Worm (Caenorhabditis elegans) whole organism, L2 larva: Measurements from ENCODE around the gene srz-104.

ENCODE experiments used
- F13H6.1 ChIP-seq: sonication (generic microtip); optimal IDR thresholded peaks from 2 replicates; lab custom pipeline; 2016; ENCODE audit warnings: missing genetic modification characterization, missing compliant biosample characterization
- R02D3.7 ChIP-seq: fragments of 150-350 bp; optimal IDR thresholded peaks from 2 replicates; lab custom pipeline; 2014; ENCODE audit warnings: missing biosample characterization, missing genetic modification characterization
- Y55F3AM.14 ChIP-seq: fragments of 200-800 bp; sonication (Bioruptor generic); optimal IDR thresholded peaks from 2 replicates; lab custom pipeline; 2018; ENCODE audit warnings: mild to moderate bottlenecking, missing genetic modification characterization, missing compliant biosample characterization
- ZK546.5 ChIP-seq: sonication (generic microtip); optimal IDR thresholded peaks from 2 replicates; lab custom pipeline; 2017; ENCODE audit warnings: missing biosample characterization, missing genetic modification characterization
- alr-1 ChIP-seq: fragments of 150-350 bp; optimal IDR thresholded peaks from 2 replicates; lab custom pipeline; 2014; ENCODE audit warnings: missing biosample characterization, missing genetic modification characterization
- aly-2 ChIP-seq: fragments of 150-350 bp; optimal IDR thresholded peaks from 2 replicates; lab custom pipeline; 2014; ENCODE audit warnings: missing biosample characterization, missing genetic modification characterization
- ama-1 ChIP-seq: fragments of 150-350 bp; optimal IDR thresholded peaks from 2 replicates; lab custom pipeline; 2018; ENCODE audit warnings: inconsistent platforms
- blmp-1 ChIP-seq: sonication (generic microtip); optimal IDR thresholded peaks from 2 replicates; lab custom pipeline; 2017; ENCODE audit warnings: missing genetic modification characterization, mild to moderate bottlenecking, missing compliant biosample characterization, antibody characterized with exemption, moderate library complexity; ENCODE audit not compliant: insufficient read depth
- ceh-16 ChIP-seq: fragments of 150-350 bp; optimal IDR thresholded peaks from 2 replicates; lab custom pipeline; 2014; ENCODE audit warnings: missing biosample characterization, missing genetic modification characterization
- ceh-82 ChIP-seq: fragments of 150-350 bp; optimal IDR thresholded peaks from 2 replicates; lab custom pipeline; 2014; ENCODE audit warnings: missing biosample characterization, missing genetic modification characterization
- crh-2 ChIP-seq: sonication (generic microtip); optimal IDR thresholded peaks from 2 replicates; lab custom pipeline; 2017; ENCODE audit warnings: missing biosample characterization, missing genetic modification characterization
- egl-27 ChIP-seq: sonication (generic microtip); optimal IDR thresholded peaks from 3 replicates; lab custom pipeline; 2017; ENCODE audit warnings: missing biosample characterization, missing genetic modification reagents, missing genetic modification characterization
- fos-1 ChIP-seq: fragments of 150-350 bp; optimal IDR thresholded peaks from 2 replicates; lab custom pipeline; 2014; ENCODE audit warnings: missing biosample characterization, missing genetic modification characterization
- gmeb-1 ChIP-seq: fragments of 150-350 bp; optimal IDR thresholded peaks from 2 replicates; lab custom pipeline; 2014; ENCODE audit warnings: missing biosample characterization, missing genetic modification characterization
- lin-11 ChIP-seq: fragments of 150-350 bp; sonication (generic microtip); optimal IDR thresholded peaks from 2 replicates; lab custom pipeline; 2014; ENCODE audit warnings: missing biosample characterization, missing genetic modification characterization, inconsistent platforms, mixed read lengths
- lin-39 ChIP-seq: fragments of 150-350 bp; optimal IDR thresholded peaks from 2 replicates; lab custom pipeline; 2014; ENCODE audit warnings: missing biosample characterization, missing genetic modification reagents, missing genetic modification characterization
- lsy-2 ChIP-seq, 2 experiments: fragments of 150-350 bp in 1 of 2; sonication (generic microtip) in 1 of 2; optimal IDR thresholded peaks; 2 replicates each; lab custom pipeline; 2014 to 2017; ENCODE audit warnings: missing biosample characterization in 2 of 2, missing genetic modification characterization in 2 of 2
- nhr-10 ChIP-seq: sonication (generic microtip); optimal IDR thresholded peaks from 2 replicates; lab custom pipeline; 2017; ENCODE audit warnings: missing biosample characterization, missing genetic modification characterization
- nhr-11 ChIP-seq: fragments of 150-350 bp; optimal IDR thresholded peaks from 2 replicates; lab custom pipeline; 2014; ENCODE audit warnings: missing biosample characterization, missing genetic modification characterization
- nhr-129 ChIP-seq: fragments of 150-350 bp; optimal IDR thresholded peaks from 2 replicates; lab custom pipeline; 2014; ENCODE audit warnings: missing biosample characterization, missing genetic modification characterization
- nhr-25 ChIP-seq: fragments of 150-350 bp; sonication (generic microtip); optimal IDR thresholded peaks from 3 replicates; lab custom pipeline; 2014; ENCODE audit warnings: missing biosample characterization, missing genetic modification characterization
- nhr-6 ChIP-seq: fragments of 150-350 bp; optimal IDR thresholded peaks from 2 replicates; lab custom pipeline; 2014; ENCODE audit warnings: missing biosample characterization, missing genetic modification characterization
- nhr-77 ChIP-seq: fragments of 150-350 bp; optimal IDR thresholded peaks from 2 replicates; lab custom pipeline; 2014; ENCODE audit warnings: missing biosample characterization, missing genetic modification characterization
- peb-1 ChIP-seq: fragments of 150-350 bp; optimal IDR thresholded peaks from 2 replicates; lab custom pipeline; 2014; ENCODE audit warnings: missing biosample characterization, missing genetic modification characterization
- sem-4 ChIP-seq: fragments of 150-350 bp; optimal IDR thresholded peaks from 2 replicates; lab custom pipeline; 2014; ENCODE audit warnings: missing biosample characterization, missing genetic modification reagents, missing genetic modification characterization
- skn-1 ChIP-seq: sonication (generic microtip); optimal IDR thresholded peaks from 2 replicates; lab custom pipeline; 2017; ENCODE audit warnings: missing biosample characterization, missing genetic modification characterization
- sma-3 ChIP-seq: sonication (generic microtip); optimal IDR thresholded peaks from 2 replicates; lab custom pipeline; 2016; ENCODE audit warnings: missing genetic modification reagents, missing genetic modification characterization, missing compliant biosample characterization
- sma-9 ChIP-seq, 2 experiments: fragments of 150-350 bp in 1 of 2; sonication (generic microtip) in 1 of 2; optimal IDR thresholded peaks; 2 replicates each; lab custom pipeline; 2014 to 2016; ENCODE audit warnings: missing genetic modification characterization in 2 of 2, mild to moderate bottlenecking in 1 of 2, missing biosample characterization in 1 of 2, missing compliant biosample characterization in 1 of 2, missing genetic modification reagents in 1 of 2, moderate library complexity in 1 of 2
- snpc-4 ChIP-seq: fragments of 150-350 bp; optimal IDR thresholded peaks from 2 replicates; lab custom pipeline; 2014; ENCODE audit warnings: missing biosample characterization, missing genetic modification characterization
- unc-39 ChIP-seq: fragments of 150-350 bp; optimal IDR thresholded peaks from 2 replicates; lab custom pipeline; 2014; ENCODE audit warnings: missing biosample characterization, missing genetic modification characterization
- zag-1 ChIP-seq: fragments of 150-350 bp; optimal IDR thresholded peaks from 2 replicates; lab custom pipeline; 2014; ENCODE audit warnings: missing biosample characterization, missing genetic modification characterization
- ztf-11 ChIP-seq: sonication (generic microtip); optimal IDR thresholded peaks from 2 replicates; lab custom pipeline; 2017; ENCODE audit warnings: missing biosample characterization, missing genetic modification characterization

srz-104 gene

DNA sequence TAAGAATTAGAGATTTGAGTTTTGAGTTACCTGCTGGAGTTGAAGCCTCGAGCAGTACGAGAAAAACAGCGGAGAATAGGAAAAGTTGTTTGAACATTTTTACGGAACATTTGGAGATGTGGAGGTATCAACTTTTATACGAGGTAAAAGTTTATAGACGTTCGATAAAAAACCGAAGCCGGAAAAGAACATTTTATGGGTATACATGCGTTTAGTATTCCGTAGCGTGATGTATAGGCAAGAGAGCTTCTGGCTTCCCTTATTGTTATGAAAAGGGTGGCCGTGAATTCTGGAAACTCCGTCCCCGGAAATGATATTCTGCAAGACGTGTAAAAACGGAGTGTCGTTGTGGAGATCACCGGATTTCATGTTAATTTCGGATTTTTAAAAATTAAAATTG, 3.1 kb upstream of the srz-104 start, which contains the start of gene K03D3.5:
Gene K03D3.5, minus strand, starts transcription at position 101 of the 400 bp plus-strand sequence.
- no peak for TF ChIP-seq F13H6.1 (tag; lab: Kevin White, UChicago)
- TF ChIP-seq peb-1 (tag; lab: Kevin White, UChicago), result no peak
- TF ChIP-seq zag-1, result no peak

DNA sequence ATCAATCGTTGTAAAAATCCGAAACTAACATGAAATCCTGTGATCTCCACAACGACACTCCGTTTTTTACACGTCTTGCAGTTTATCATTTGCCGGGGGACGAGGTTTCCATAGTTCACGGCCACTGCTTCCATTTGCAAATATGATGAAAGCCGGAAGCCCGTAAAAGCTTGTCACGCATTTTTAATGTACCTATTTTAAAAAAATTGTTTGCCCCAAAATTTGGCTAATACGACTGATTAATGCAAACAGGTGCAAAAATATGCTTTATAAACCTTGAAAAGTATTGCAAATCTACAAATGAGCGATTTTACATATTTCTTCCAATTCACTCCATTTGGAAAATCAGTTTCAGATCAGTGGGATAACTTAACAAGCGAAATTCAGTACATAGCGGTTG, 2.6 kb upstream of the srz-104 start, which contains the start of gene srz-61:
Gene srz-61, plus strand, starts transcription at position 301 of the 400 bp plus-strand sequence.
- TF ChIP-seq ama-1 (lab: Kevin White, UChicago) (no peak), nhr-77 (tag; lab: Kevin White, UChicago) (no peak), nhr-25 (tag; lab: Kevin White, UChicago) (no peak), ceh-16 (no peak), sma-3 (GFP tag; lab: Kevin White, UChicago) (no peak)

ce11 chrIV:16324589-16324988, 1.1 kb downstream of the srz-104 start, which contains the start of gene srz-105:
Gene srz-105 (plus strand): TSS chrIV:16324889.
- TF ChIP-seq R02D3.7 (tag; lab: Kevin White, UChicago) (no peak), nhr-129 (tag; lab: Kevin White, UChicago) (no peak), ZK546.5 (tag; lab: Kevin White, UChicago) (no peak), unc-39 (tag; lab: Kevin White, UChicago) (no peak), nhr-10 (tag; lab: Kevin White, UChicago) (no peak), ceh-82 (tag; lab: Kevin White, UChicago) (no peak), crh-2 (tag; lab: Kevin White, UChicago) (no peak), lsy-2 (tag; optimal IDR thresholded peaks at IDR 0.05; lab: Kevin White, UChicago) (no peak), ztf-11 (tag; lab: Kevin White, UChicago) (no peak), sma-3 (GFP tag; lab: Kevin White, UChicago) (no peak), sem-4 (no peak), alr-1 (tag; lab: Kevin White, UChicago) (no peak), zag-1 (no peak), skn-1 (tag; lab: Kevin White, UChicago) (no peak), nhr-6 (tag; lab: Kevin White, UChicago) (no peak), blmp-1 (tag; lab: Kevin White, UChicago) (no peak), lin-39 (tag; lab: Kevin White, UChicago) (no peak), nhr-11 (no peak)

DNA sequence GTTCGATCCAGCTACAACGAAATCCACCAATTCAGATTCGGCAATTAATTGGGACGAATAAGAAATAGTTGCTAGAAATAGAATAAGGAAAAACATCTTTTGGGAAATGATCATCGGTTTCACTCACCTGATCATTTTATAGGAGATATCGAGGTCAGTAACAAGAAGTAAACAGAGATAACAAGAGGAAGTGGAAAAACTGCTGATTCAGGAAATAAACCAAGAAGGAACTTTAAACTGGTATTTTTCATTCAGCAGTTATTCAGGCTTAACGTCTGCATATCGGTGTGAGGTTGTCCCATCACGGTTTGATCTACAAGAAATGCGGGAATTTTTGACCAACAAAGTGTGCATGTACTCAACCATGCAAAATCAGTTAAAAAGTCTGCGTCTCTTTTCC, 5.0 kb downstream of the srz-104 start, which contains the start of gene K03D3.2:
Gene K03D3.2, minus strand, starts transcription at position 101 of the 400 bp plus-strand sequence.
- no peak for TF ChIP-seq gmeb-1
- TF ChIP-seq skn-1 (tag; lab: Kevin White, UChicago), result no peak
- no peak for TF ChIP-seq zag-1

- TF ChIP-seq ZK546.5 (tag; lab: Kevin White, UChicago) (no peak), peb-1 (tag; lab: Kevin White, UChicago) (no peak), skn-1 (tag; lab: Kevin White, UChicago) (no peak), lin-11 (tag; lab: Kevin White, UChicago) (no peak), lin-39 (tag; lab: Kevin White, UChicago) (no peak), unc-39 (tag; lab: Kevin White, UChicago) (no peak), aly-2 (tag; lab: Kevin White, UChicago) (no peak), sma-9 (GFP tag; optimal IDR thresholded peaks at IDR 0.05; lab: Kevin White, UChicago) (no peak), sma-9 (tag; optimal IDR thresholded peaks at IDR 0.05; lab: Kevin White, UChicago) (no peak), alr-1 (tag; lab: Kevin White, UChicago) (no peak), fos-1 (tag; lab: Kevin White, UChicago) (no peak), ceh-82 (tag; lab: Kevin White, UChicago) (no peak), blmp-1 (tag; lab: Kevin White, UChicago) (no peak), ama-1 (lab: Kevin White, UChicago) (no peak)
These were observed 5.7 kb downstream of the srz-104 start, which contains the start of gene srz-74 for ce11 chrIV:16329159-16329558. Gene srz-74 (plus strand): TSS chrIV:16329459.

ce11 chrIV:16330508-16330907, 7.0 kb downstream of the srz-104 start:
- TF ChIP-seq lin-11 (tag; lab: Kevin White, UChicago), result no peak
- TF ChIP-seq ama-1 (lab: Kevin White, UChicago), result no peak
- no peak for TF ChIP-seq crh-2 (tag; lab: Kevin White, UChicago)
- TF ChIP-seq Y55F3AM.14 (GFP tag; lab: Kevin White, UChicago), result no peak
- no peak for TF ChIP-seq egl-27 (tag; lab: Kevin White, UChicago)
- no peak for TF ChIP-seq nhr-10 (tag; lab: Kevin White, UChicago)
- TF ChIP-seq lin-39 (tag; lab: Kevin White, UChicago), result no peak
- no peak for TF ChIP-seq sma-9 (GFP tag; optimal IDR thresholded peaks at IDR 0.05; lab: Kevin White, UChicago)
- no peak for TF ChIP-seq sma-9 (tag; optimal IDR thresholded peaks at IDR 0.05; lab: Kevin White, UChicago)
- no peak for TF ChIP-seq snpc-4 (tag; lab: Kevin White, UChicago)
- TF ChIP-seq sma-3 (GFP tag; lab: Kevin White, UChicago), result no peak
- TF ChIP-seq, all 48 proteins: peak for 0
